Worm (Caenorhabditis elegans) whole organism, L3 larva: ENCODE measurements around the gene ugt-7.

Experiments
- egl-27 ChIP-seq: sonication (generic microtip); optimal IDR thresholded peaks from 4 replicates; lab custom pipeline; 2017; ENCODE audit warnings: missing biosample characterization, missing genetic modification reagents, missing genetic modification characterization
- fos-1 ChIP-seq: fragments of 150-350 bp; optimal IDR thresholded peaks from 2 replicates; lab custom pipeline; 2014; ENCODE audit warnings: missing biosample characterization, missing genetic modification characterization
- nhr-237 ChIP-seq: fragments of 150-350 bp; optimal IDR thresholded peaks from 2 replicates; lab custom pipeline; 2014; ENCODE audit warnings: missing biosample characterization, missing genetic modification characterization
- pha-4 ChIP-seq: fragments of 150-350 bp; optimal IDR thresholded peaks from 2 replicates; lab custom pipeline; 2014; ENCODE audit warnings: missing biosample characterization, missing genetic modification reagents, missing genetic modification characterization
- snpc-4 ChIP-seq: fragments of 150-350 bp; optimal IDR thresholded peaks from 2 replicates; lab custom pipeline; 2014; ENCODE audit warnings: missing biosample characterization, missing genetic modification characterization

DNA sequence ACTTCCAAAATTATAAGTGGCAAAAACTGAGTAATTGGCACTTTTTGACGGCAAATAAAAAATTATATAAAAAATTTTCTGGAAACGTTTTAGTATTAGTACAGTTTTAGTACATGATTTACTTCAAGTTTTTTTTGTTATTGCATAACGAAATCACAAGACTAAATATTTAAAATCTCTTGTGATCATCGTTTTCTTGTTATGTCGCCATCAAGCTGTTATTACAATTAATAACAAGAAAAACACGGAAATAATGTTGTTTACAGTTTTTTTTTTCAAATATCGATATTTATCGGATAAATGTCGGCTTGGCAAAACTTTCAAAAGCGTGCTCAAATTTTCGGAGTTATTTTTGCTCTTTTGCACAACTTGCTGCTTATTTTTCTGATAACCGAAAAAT, 51.7 kb downstream of the ugt-7 start, which contains the start of gene str-209:
- TF ChIP-seq snpc-4 (tag; lab: Kevin White, UChicago), result no peak
- TF ChIP-seq egl-27 (tag; lab: Kevin White, UChicago), result no peak
- TF ChIP-seq pha-4, result no peak
- TF ChIP-seq fos-1 (tag; lab: Kevin White, UChicago), result no peak
- TF ChIP-seq nhr-237 (tag; lab: Kevin White, UChicago), result no peak
